Worm (Caenorhabditis elegans): ENCODE data around the gene cyp-35D1.

DNA sequence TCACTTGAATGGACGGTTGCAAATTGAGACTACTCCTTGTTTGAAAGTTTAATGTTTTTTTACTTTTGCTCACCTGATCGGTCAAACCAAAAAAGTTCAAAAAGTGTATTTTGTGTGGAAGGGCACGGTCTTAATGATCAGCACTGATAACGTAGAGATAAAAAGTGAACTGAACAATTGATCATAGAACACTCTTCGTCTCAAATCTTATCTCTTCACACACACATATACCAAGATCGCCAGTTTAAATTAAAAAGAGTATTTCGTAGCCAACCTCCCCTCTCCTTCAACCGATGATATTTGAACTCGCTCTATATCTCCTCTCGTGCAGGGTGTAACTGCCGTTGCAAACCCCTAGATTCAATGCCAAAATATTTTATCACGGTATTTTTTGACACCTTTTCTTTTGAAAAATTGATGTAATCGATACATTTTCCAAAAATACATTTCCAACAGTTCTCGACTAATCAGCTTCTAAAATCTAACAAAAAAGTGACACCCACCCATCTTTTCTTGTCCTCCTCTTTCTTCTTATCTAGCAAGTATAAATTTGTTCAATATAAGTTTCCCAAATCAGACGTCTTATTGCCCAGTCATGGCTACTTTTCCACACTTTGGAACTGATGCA is 31.2 kb downstream of the cyp-35D1 start, which contains the start of gene cth-1:
- TF ChIP-seq nhr-67 (tag; optimal IDR thresholded peaks at IDR 0.05) (no peak), nhr-25 (tag; optimal IDR thresholded peaks at IDR 0.05) (no peak)

Measured in whole organism, L3 larva.